Worm (Caenorhabditis elegans) whole organism, mixed stage, embryonic: ENCODE results near the gene Y49F6B.2.

Experiments
- M03D4.4 ChIP-seq: sonication (generic microtip); optimal IDR thresholded peaks from 2 replicates; lab custom pipeline; 2017; ENCODE audit warnings: mild to moderate bottlenecking, missing genetic modification characterization, missing compliant biosample characterization
- ceh-83 ChIP-seq: fragments of 200-800 bp; sonication (Bioruptor generic); optimal IDR thresholded peaks from 2 replicates; lab custom pipeline; 2018; ENCODE audit warnings: mild to moderate bottlenecking, missing genetic modification characterization, missing compliant biosample characterization
- elt-1 ChIP-seq: sonication (generic microtip); optimal IDR thresholded peaks from 2 replicates; lab custom pipeline; 2017; ENCODE audit warnings: missing genetic modification characterization, mild to moderate bottlenecking, missing compliant biosample characterization, antibody characterized with exemption, moderate library complexity, borderline replicate concordance; ENCODE audit not compliant: insufficient read depth
- elt-3 ChIP-seq: fragments of 150-350 bp; optimal IDR thresholded peaks from 2 replicates; lab custom pipeline; 2014; ENCODE audit warnings: missing biosample characterization, missing genetic modification characterization
- lsy-2 ChIP-seq: fragments of 150-350 bp; optimal IDR thresholded peaks from 2 replicates; lab custom pipeline; 2014; ENCODE audit warnings: missing biosample characterization, missing genetic modification characterization
- mep-1 ChIP-seq: fragments of 150-350 bp; optimal IDR thresholded peaks from 2 replicates; lab custom pipeline; 2017; ENCODE audit warnings: missing biosample characterization, missing genetic modification reagents, missing genetic modification characterization, inconsistent platforms
- nhr-12 ChIP-seq: fragments of 150-350 bp; optimal IDR thresholded peaks from 2 replicates; lab custom pipeline; 2014; ENCODE audit warnings: missing biosample characterization, missing genetic modification characterization
- nhr-237 ChIP-seq: fragments of 150-350 bp; optimal IDR thresholded peaks from 2 replicates; lab custom pipeline; 2014; ENCODE audit warnings: missing biosample characterization, missing genetic modification characterization
- nhr-28 ChIP-seq: fragments of 150-350 bp; optimal IDR thresholded peaks from 2 replicates; lab custom pipeline; 2014; ENCODE audit warnings: missing biosample characterization, missing genetic modification characterization
- unc-39 ChIP-seq: fragments of 150-350 bp; optimal IDR thresholded peaks from 2 replicates; lab custom pipeline; 2014; ENCODE audit warnings: missing biosample characterization, missing genetic modification characterization

DNA sequence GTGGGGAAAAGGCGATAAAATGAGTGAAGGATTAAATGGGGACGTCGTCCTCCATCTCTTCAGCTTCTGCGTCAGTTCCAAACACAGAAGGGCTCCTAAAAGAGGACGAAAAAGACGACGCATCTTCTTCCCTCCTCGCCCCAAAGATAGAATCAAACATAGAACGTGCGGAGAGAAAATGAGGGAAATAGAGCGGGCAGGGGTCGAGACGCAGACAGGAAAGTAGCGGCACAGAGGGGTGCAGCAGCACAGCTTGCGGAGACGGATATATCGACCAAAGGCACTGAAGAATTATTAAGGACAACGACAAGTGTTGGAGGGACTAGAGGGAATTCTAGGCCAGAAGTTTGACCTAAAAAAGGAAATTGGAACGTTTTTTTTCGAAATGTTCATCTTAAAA lies 44.5 kb downstream of the Y49F6B.2 start:
- TF ChIP-seq elt-3 (tag; lab: Kevin White, UChicago) (no peak), ceh-83 (GFP tag; lab: Kevin White, UChicago) (peak; percentile 10), nhr-12 (tag; lab: Kevin White, UChicago) (no peak), mep-1 (tag; lab: Kevin White, UChicago) (peak; percentile 34), M03D4.4 (tag; lab: Kevin White, UChicago) (no peak), nhr-28 (tag; lab: Kevin White, UChicago) (no peak), lsy-2 (tag; lab: Kevin White, UChicago) (no peak), nhr-237 (tag; lab: Kevin White, UChicago) (no peak), unc-39 (tag; lab: Kevin White, UChicago) (no peak), elt-1 (no peak)
